Worm (Caenorhabditis elegans) whole organism, L2 larva: Measurements from ENCODE around the gene C29G2.6.
"Not testable (repeated sequence)": the region's sequence is repeated elsewhere in the genome, so short reads cannot be mapped to it uniquely, and the experiment has no call there.

Experiments
- C34F6.9 ChIP-seq: fragments of 150-350 bp; optimal IDR thresholded peaks from 2 replicates; lab custom pipeline; 2014; ENCODE audit warnings: missing biosample characterization, missing genetic modification characterization
- F13H6.1 ChIP-seq: sonication (generic microtip); optimal IDR thresholded peaks from 2 replicates; lab custom pipeline; 2016; ENCODE audit warnings: missing genetic modification characterization, missing compliant biosample characterization
- R02D3.7 ChIP-seq: fragments of 150-350 bp; optimal IDR thresholded peaks from 2 replicates; lab custom pipeline; 2014; ENCODE audit warnings: missing biosample characterization, missing genetic modification characterization
- Y55F3AM.14 ChIP-seq: fragments of 200-800 bp; sonication (Bioruptor generic); optimal IDR thresholded peaks from 2 replicates; lab custom pipeline; 2018; ENCODE audit warnings: mild to moderate bottlenecking, missing genetic modification characterization, missing compliant biosample characterization
- ZK546.5 ChIP-seq: sonication (generic microtip); optimal IDR thresholded peaks from 2 replicates; lab custom pipeline; 2017; ENCODE audit warnings: missing biosample characterization, missing genetic modification characterization
- aly-2 ChIP-seq: fragments of 150-350 bp; optimal IDR thresholded peaks from 2 replicates; lab custom pipeline; 2014; ENCODE audit warnings: missing biosample characterization, missing genetic modification characterization
- ama-1 ChIP-seq: fragments of 150-350 bp; optimal IDR thresholded peaks from 2 replicates; lab custom pipeline; 2018; ENCODE audit warnings: inconsistent platforms
- ceh-82 ChIP-seq: fragments of 150-350 bp; optimal IDR thresholded peaks from 2 replicates; lab custom pipeline; 2014; ENCODE audit warnings: missing biosample characterization, missing genetic modification characterization
- crh-2 ChIP-seq: sonication (generic microtip); optimal IDR thresholded peaks from 2 replicates; lab custom pipeline; 2017; ENCODE audit warnings: missing biosample characterization, missing genetic modification characterization
- dmd-4 ChIP-seq: sonication (generic microtip); optimal IDR thresholded peaks from 2 replicates; lab custom pipeline; 2017; ENCODE audit warnings: missing biosample characterization, missing genetic modification characterization
- elt-1 ChIP-seq: fragments of 150-350 bp; optimal IDR thresholded peaks from 2 replicates; lab custom pipeline; 2014; ENCODE audit warnings: missing biosample characterization, missing genetic modification characterization
- elt-3 ChIP-seq: sonication (generic microtip); optimal IDR thresholded peaks from 2 replicates; lab custom pipeline; 2017; ENCODE audit warnings: missing biosample characterization, missing genetic modification characterization
- fos-1 ChIP-seq: fragments of 150-350 bp; optimal IDR thresholded peaks from 2 replicates; lab custom pipeline; 2014; ENCODE audit warnings: missing biosample characterization, missing genetic modification characterization
- gmeb-1 ChIP-seq: fragments of 150-350 bp; optimal IDR thresholded peaks from 2 replicates; lab custom pipeline; 2014; ENCODE audit warnings: missing biosample characterization, missing genetic modification characterization
- lin-11 ChIP-seq: fragments of 150-350 bp; sonication (generic microtip); optimal IDR thresholded peaks from 2 replicates; lab custom pipeline; 2014; ENCODE audit warnings: missing biosample characterization, missing genetic modification characterization, inconsistent platforms, mixed read lengths
- lin-13 ChIP-seq: fragments of 150-350 bp; optimal IDR thresholded peaks from 2 replicates; lab custom pipeline; 2014; ENCODE audit warnings: missing biosample characterization, missing genetic modification reagents, missing genetic modification characterization
- lin-39 ChIP-seq: fragments of 150-350 bp; optimal IDR thresholded peaks from 2 replicates; lab custom pipeline; 2014; ENCODE audit warnings: missing biosample characterization, missing genetic modification reagents, missing genetic modification characterization
- lsy-2 ChIP-seq, 2 experiments: fragments of 150-350 bp in 1 of 2; sonication (generic microtip) in 1 of 2; optimal IDR thresholded peaks; 2 replicates each; lab custom pipeline; 2014 to 2017; ENCODE audit warnings: missing biosample characterization in 2 of 2, missing genetic modification characterization in 2 of 2
- mab-5 ChIP-seq: fragments of 150-350 bp; optimal IDR thresholded peaks from 2 replicates; lab custom pipeline; 2014; ENCODE audit warnings: missing biosample characterization, missing genetic modification characterization
- mbf-1 ChIP-seq: sonication (generic microtip); optimal IDR thresholded peaks from 2 replicates; lab custom pipeline; 2017; ENCODE audit warnings: missing biosample characterization, missing genetic modification characterization
- nhr-11 ChIP-seq: fragments of 150-350 bp; optimal IDR thresholded peaks from 2 replicates; lab custom pipeline; 2014; ENCODE audit warnings: missing biosample characterization, missing genetic modification characterization
- nhr-12 ChIP-seq: fragments of 150-350 bp; optimal IDR thresholded peaks from 2 replicates; lab custom pipeline; 2014; ENCODE audit warnings: missing biosample characterization, missing genetic modification characterization
- nhr-129 ChIP-seq: fragments of 150-350 bp; optimal IDR thresholded peaks from 2 replicates; lab custom pipeline; 2014; ENCODE audit warnings: missing biosample characterization, missing genetic modification characterization
- nhr-21 ChIP-seq: fragments of 150-350 bp; optimal IDR thresholded peaks from 2 replicates; lab custom pipeline; 2014; ENCODE audit warnings: missing biosample characterization, missing genetic modification characterization
- nhr-237 ChIP-seq: fragments of 150-350 bp; optimal IDR thresholded peaks from 2 replicates; lab custom pipeline; 2014; ENCODE audit warnings: missing biosample characterization, missing genetic modification characterization
- nhr-25 ChIP-seq: fragments of 150-350 bp; sonication (generic microtip); optimal IDR thresholded peaks from 3 replicates; lab custom pipeline; 2014; ENCODE audit warnings: missing biosample characterization, missing genetic modification characterization
- nhr-6 ChIP-seq: fragments of 150-350 bp; optimal IDR thresholded peaks from 2 replicates; lab custom pipeline; 2014; ENCODE audit warnings: missing biosample characterization, missing genetic modification characterization
- peb-1 ChIP-seq: fragments of 150-350 bp; optimal IDR thresholded peaks from 2 replicates; lab custom pipeline; 2014; ENCODE audit warnings: missing biosample characterization, missing genetic modification characterization
- skn-1 ChIP-seq: sonication (generic microtip); optimal IDR thresholded peaks from 2 replicates; lab custom pipeline; 2017; ENCODE audit warnings: missing biosample characterization, missing genetic modification characterization
- sma-3 ChIP-seq: sonication (generic microtip); optimal IDR thresholded peaks from 2 replicates; lab custom pipeline; 2016; ENCODE audit warnings: missing genetic modification reagents, missing genetic modification characterization, missing compliant biosample characterization
- sma-9 ChIP-seq, 2 experiments: fragments of 150-350 bp in 1 of 2; sonication (generic microtip) in 1 of 2; optimal IDR thresholded peaks; 2 replicates each; lab custom pipeline; 2014 to 2016; ENCODE audit warnings: missing genetic modification characterization in 2 of 2, mild to moderate bottlenecking in 1 of 2, missing biosample characterization in 1 of 2, missing compliant biosample characterization in 1 of 2, missing genetic modification reagents in 1 of 2, moderate library complexity in 1 of 2
- snpc-4 ChIP-seq: fragments of 150-350 bp; optimal IDR thresholded peaks from 2 replicates; lab custom pipeline; 2014; ENCODE audit warnings: missing biosample characterization, missing genetic modification characterization
- unc-39 ChIP-seq: fragments of 150-350 bp; optimal IDR thresholded peaks from 2 replicates; lab custom pipeline; 2014; ENCODE audit warnings: missing biosample characterization, missing genetic modification characterization
- unc-55 ChIP-seq: fragments of 150-350 bp; sonication (generic microtip); optimal IDR thresholded peaks from 3 replicates; lab custom pipeline; 2014; ENCODE audit warnings: missing biosample characterization, missing genetic modification reagents, missing genetic modification characterization
- unc-62 ChIP-seq: fragments of 150-350 bp; optimal IDR thresholded peaks from 2 replicates; lab custom pipeline; 2014; ENCODE audit warnings: missing biosample characterization, missing genetic modification reagents, missing genetic modification characterization
- zag-1 ChIP-seq: fragments of 150-350 bp; optimal IDR thresholded peaks from 2 replicates; lab custom pipeline; 2014; ENCODE audit warnings: missing biosample characterization, missing genetic modification characterization
- ztf-11 ChIP-seq: sonication (generic microtip); optimal IDR thresholded peaks from 2 replicates; lab custom pipeline; 2017; ENCODE audit warnings: missing biosample characterization, missing genetic modification characterization
- ztf-4 ChIP-seq: fragments of 150-350 bp; optimal IDR thresholded peaks from 2 replicates; lab custom pipeline; 2014; ENCODE audit warnings: missing biosample characterization, missing genetic modification characterization

Gene C29G2.6

DNA sequence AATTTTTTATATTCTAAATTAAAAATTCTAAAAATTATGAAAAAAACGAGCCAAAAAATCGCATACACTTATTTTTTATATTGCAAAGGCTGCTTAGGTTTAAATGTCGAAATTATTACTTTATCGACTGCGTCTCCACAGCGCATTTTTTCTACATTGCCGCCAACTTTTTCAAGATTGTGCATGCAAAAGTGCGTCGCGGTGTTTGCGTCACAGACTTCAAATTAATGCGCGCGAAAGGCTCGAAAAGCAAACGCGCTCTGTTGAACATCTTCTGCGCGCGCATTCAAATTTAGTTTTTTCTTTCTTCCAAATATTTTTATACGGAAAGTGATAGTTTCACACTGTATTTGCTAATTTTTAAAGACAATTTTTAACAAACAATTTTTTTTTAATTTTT lies 14.8 kb upstream of the C29G2.6 start:
- TF ChIP-seq nhr-237 (tag; lab: Kevin White, UChicago) (peak; percentile 29), lsy-2 (tag; optimal IDR thresholded peaks at IDR 0.05; lab: Kevin White, UChicago) (peak; percentile 69 to 90), snpc-4 (tag; lab: Kevin White, UChicago) (peak; percentile 46), dmd-4 (no peak), Y55F3AM.14 (GFP tag; lab: Kevin White, UChicago) (no peak), gmeb-1 (peak; percentile 99), ZK546.5 (peak; percentile 55), fos-1 (tag; lab: Kevin White, UChicago) (peak; percentile 29), nhr-129 (tag; lab: Kevin White, UChicago) (peak; percentile 81), aly-2 (tag; lab: Kevin White, UChicago) (no peak), unc-62 (GFP tag; lab: Kevin White, UChicago) (no peak), nhr-6 (tag; lab: Kevin White, UChicago) (peak; percentile 24), ztf-4 (tag; lab: Kevin White, UChicago) (peak; percentile 28), F13H6.1 (tag; lab: Kevin White, UChicago) (peak; percentile 88), sma-3 (peak; percentile 66), sma-9 (GFP tag; optimal IDR thresholded peaks at IDR 0.05; lab: Kevin White, UChicago) (peak; percentile 89), sma-9 (tag; optimal IDR thresholded peaks at IDR 0.05; lab: Kevin White, UChicago) (no peak), unc-39 (tag; lab: Kevin White, UChicago) (no peak), mab-5 (tag; lab: Kevin White, UChicago) (peak; percentile 33), ama-1 (lab: Kevin White, UChicago) (no peak), lin-13 (GFP tag; lab: Kevin White, UChicago) (peak; percentile 88), crh-2 (tag; lab: Kevin White, UChicago) (peak; percentile 78), ceh-82 (tag; lab: Kevin White, UChicago) (peak; percentile 30), C34F6.9 (tag; lab: Kevin White, UChicago) (peak; percentile 69), nhr-21 (tag; lab: Kevin White, UChicago) (peak; percentile 56), nhr-25 (tag; lab: Kevin White, UChicago) (no peak), mbf-1 (tag; lab: Kevin White, UChicago) (no peak), skn-1 (tag; lab: Kevin White, UChicago) (no peak), lin-11 (tag; lab: Kevin White, UChicago) (peak; percentile 57), nhr-11 (no peak), elt-1 (no peak), unc-55 (GFP tag; lab: Kevin White, UChicago) (peak; percentile 85), zag-1 (tag; lab: Kevin White, UChicago) (peak; percentile 30)

DNA sequence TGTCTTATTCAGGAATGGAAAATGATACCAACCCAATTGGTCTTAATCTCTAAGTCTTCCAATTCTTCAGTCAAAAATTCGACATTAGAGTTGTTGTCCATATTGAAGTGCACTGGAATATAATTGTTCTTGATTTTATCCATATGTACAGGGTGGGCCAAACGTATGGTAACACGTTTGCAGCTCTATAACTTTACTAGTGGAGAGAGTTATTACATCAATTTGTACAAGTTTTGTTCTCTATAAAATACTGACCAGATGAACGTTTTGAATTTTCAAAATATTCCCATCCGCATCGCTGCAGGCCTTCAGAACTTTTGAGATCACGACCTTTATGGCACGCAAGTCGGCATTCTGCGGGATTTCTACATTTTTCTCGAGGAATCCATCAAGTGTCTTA lies 13.1 kb upstream of the C29G2.6 start, which contains the start of gene F53E10.5:
Gene F53E10.5, minus strand, starts transcription at position 101 of the 400 bp plus-strand sequence.
- not testable (repeated sequence) for TF ChIP-seq ztf-11, F13H6.1, ceh-82 (tag; lab: Kevin White, UChicago)

DNA sequence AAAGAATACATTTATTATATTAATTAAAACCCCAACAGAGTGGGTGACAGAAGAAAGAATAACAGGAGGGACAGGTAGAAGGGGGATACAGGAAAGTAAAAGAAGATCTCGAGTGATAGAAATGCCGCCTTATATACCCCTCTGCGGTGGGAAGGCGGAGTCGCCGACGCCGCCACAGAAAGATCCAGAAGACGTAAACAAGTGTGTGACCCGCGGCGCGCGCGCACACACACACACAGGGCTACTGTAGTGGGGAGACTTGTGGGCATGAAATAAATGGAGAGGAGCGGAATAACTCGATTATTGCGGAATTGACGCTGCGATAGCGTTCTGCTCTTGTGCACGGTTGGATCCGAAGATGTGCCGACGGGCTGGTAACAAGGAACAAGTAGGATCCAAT lies 10.0 kb upstream of the C29G2.6 start:
- no peak for TF ChIP-seq nhr-12 (tag; lab: Kevin White, UChicago)
- no peak for TF ChIP-seq peb-1 (tag; lab: Kevin White, UChicago)
- no peak for TF ChIP-seq R02D3.7
- no peak for TF ChIP-seq lin-39 (tag; lab: Kevin White, UChicago)
- no peak for TF ChIP-seq gmeb-1
- TF ChIP-seq nhr-129 (tag; lab: Kevin White, UChicago) = no peak
- no peak for TF ChIP-seq elt-3 (tag; lab: Kevin White, UChicago)
- TF ChIP-seq Y55F3AM.14 (GFP tag; lab: Kevin White, UChicago) = no peak
- TF ChIP-seq, all 48 proteins: peak for 0

DNA sequence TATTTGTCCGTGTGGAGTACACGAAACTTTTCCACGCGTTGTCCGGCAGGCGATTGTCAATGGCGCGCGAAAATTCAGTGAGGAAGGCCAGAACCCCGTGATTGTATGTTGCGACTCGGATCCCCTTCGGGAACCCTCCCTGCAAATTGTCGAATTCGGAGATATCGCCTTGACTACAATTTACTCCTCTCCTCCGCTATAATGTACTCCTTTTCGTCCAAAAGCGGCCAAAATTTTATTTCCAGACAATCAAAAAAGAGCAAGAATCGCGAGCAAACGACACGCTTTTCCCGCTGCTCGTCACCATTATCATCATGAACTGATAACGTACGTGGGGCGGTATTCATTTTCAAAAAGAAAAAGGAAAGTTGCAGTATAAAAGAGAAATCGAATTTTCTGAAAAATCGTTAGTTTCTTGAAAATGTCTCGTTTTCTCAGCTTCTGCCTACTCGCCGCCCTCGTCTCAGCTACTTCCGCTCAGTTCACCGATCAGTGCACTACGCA lies 6.5 kb upstream of the C29G2.6 start, which contains the start of gene irg-3:
Gene irg-3, plus strand, starts transcription at position 419 of the 504 bp plus-strand sequence.
- TF ChIP-seq nhr-129 (tag; lab: Kevin White, UChicago) (no peak), gmeb-1 (peak; percentile 6), fos-1 (tag; lab: Kevin White, UChicago) (peak; percentile 53), lin-11 (tag; lab: Kevin White, UChicago) (no peak)
- TF ChIP-seq, all 48 proteins: peak for 2
